Worm (Caenorhabditis elegans) whole organism, young adult: ENCODE measurements around the gene tag-290.
A peak's percentile ranks its signal among the peaks of the same experiment; 100 is the strongest.

Experiments used
- B0019.2 ChIP-seq: fragments of 200-800 bp; sonication (Bioruptor generic); conservative IDR thresholded peaks from 2 replicates; pipeline ENCODE4 v1.3.6; 2022; ENCODE audit warnings: missing genetic modification reagents, missing genetic modification characterization, missing compliant biosample characterization
- B0261.1 ChIP-seq: sonication (generic microtip); optimal IDR thresholded peaks from 2 replicates; lab custom pipeline; 2016; ENCODE audit warnings: mild to moderate bottlenecking, missing genetic modification characterization, moderate library complexity, missing compliant biosample characterization
- F22D6.2 ChIP-seq: sonication (generic microtip); optimal IDR thresholded peaks from 2 replicates; lab custom pipeline; 2016; ENCODE audit warnings: mild to moderate bottlenecking, missing genetic modification characterization, missing compliant biosample characterization
- F39B2.1 ChIP-seq: fragments of 200-800 bp; sonication (Bioruptor generic); IDR thresholded peaks from 2 replicates; pipeline ENCODE4 v1.3.6; 2022; ENCODE audit warnings: missing genetic modification reagents, missing genetic modification characterization, missing compliant biosample characterization
- F49E8.2 ChIP-seq: sonication (generic microtip); optimal IDR thresholded peaks from 3 replicates; lab custom pipeline; 2017; ENCODE audit warnings: missing genetic modification characterization, mild to moderate bottlenecking, missing compliant biosample characterization, antibody characterized with exemption, moderate library complexity; ENCODE audit not compliant: insufficient read depth
- F57A8.1 ChIP-seq: fragments of 200-800 bp; sonication (Bioruptor generic); optimal IDR thresholded peaks from 2 replicates; lab custom pipeline; 2018; ENCODE audit warnings: mild to moderate bottlenecking, missing genetic modification characterization, moderate library complexity, missing compliant biosample characterization
- T07F8.4 ChIP-seq: sonication (generic microtip); optimal IDR thresholded peaks from 2 replicates; lab custom pipeline; 2016; ENCODE audit warnings: mild to moderate bottlenecking, missing genetic modification characterization, moderate library complexity, missing compliant biosample characterization
- T26A5.8 ChIP-seq: sonication (generic microtip); optimal IDR thresholded peaks from 2 replicates; lab custom pipeline; 2016; ENCODE audit warnings: missing genetic modification characterization, missing compliant biosample characterization
- Y95B8A.8 ChIP-seq: fragments of 200-800 bp; sonication (Bioruptor generic); IDR thresholded peaks from 2 replicates; pipeline ENCODE4 v1.3.6; 2022; ENCODE audit warnings: missing genetic modification reagents, missing genetic modification characterization, missing compliant biosample characterization
- ama-1 ChIP-seq, 3 experiments: fragments of 150-350 bp in 1 of 3; sonication (generic microtip) in 2 of 3; optimal IDR thresholded peaks; 2 replicates each; lab custom pipeline; 2014 to 2018; ENCODE audit warnings: missing biosample characterization in 2 of 3, missing genetic modification characterization in 2 of 3, missing genetic modification reagents in 2 of 3
- atf-7 ChIP-seq: sonication (generic microtip); optimal IDR thresholded peaks from 2 replicates; lab custom pipeline; 2017; ENCODE audit warnings: mild to moderate bottlenecking, missing genetic modification characterization, missing compliant biosample characterization
- attf-3 ChIP-seq: fragments of 200-800 bp; sonication (Bioruptor generic); conservative IDR thresholded peaks from 2 replicates; pipeline ENCODE4 v1.3.6; 2022; ENCODE audit warnings: missing genetic modification reagents, missing genetic modification characterization, missing compliant biosample characterization
- bed-1 ChIP-seq: fragments of 200-800 bp; sonication (Bioruptor generic); IDR thresholded peaks from 2 replicates; pipeline ENCODE4 v1.3.6; 2022; ENCODE audit warnings: missing genetic modification reagents, missing genetic modification characterization, missing compliant biosample characterization
- ceh-27 ChIP-seq: fragments of 200-800 bp; sonication (Bioruptor generic); optimal IDR thresholded peaks from 2 replicates; lab custom pipeline; 2018; ENCODE audit warnings: mild to moderate bottlenecking, missing genetic modification characterization, moderate library complexity, missing compliant biosample characterization
- ceh-40 ChIP-seq: fragments of 200-800 bp; sonication (Bioruptor generic); IDR thresholded peaks from 2 replicates; pipeline ENCODE4 v1.3.6; 2022; ENCODE audit warnings: missing genetic modification characterization, missing compliant biosample characterization
- ceh-58 ChIP-seq: fragments of 200-800 bp; sonication (Bioruptor generic); IDR thresholded peaks from 2 replicates; pipeline ENCODE4 v1.3.6; 2022; ENCODE audit warnings: missing genetic modification characterization, missing compliant biosample characterization
- ceh-91 ChIP-seq: fragments of 200-800 bp; sonication (Bioruptor generic); IDR thresholded peaks from 2 replicates; pipeline ENCODE4 v1.3.6; 2022; ENCODE audit warnings: missing genetic modification reagents, missing genetic modification characterization, missing compliant biosample characterization
- chd-7 ChIP-seq: sonication (generic microtip); optimal IDR thresholded peaks from 2 replicates; lab custom pipeline; 2016; ENCODE audit warnings: mild to moderate bottlenecking, missing genetic modification characterization, moderate library complexity, missing compliant biosample characterization
- dpff-1 ChIP-seq: sonication (generic microtip); optimal IDR thresholded peaks from 2 replicates; lab custom pipeline; 2017; ENCODE audit warnings: mild to moderate bottlenecking, missing genetic modification characterization, missing compliant biosample characterization
- dpl-1 ChIP-seq: fragments of 150-350 bp; optimal IDR thresholded peaks from 2 replicates; lab custom pipeline; 2014; ENCODE audit warnings: missing biosample characterization, missing genetic modification reagents, missing genetic modification characterization
- egl-18 ChIP-seq: fragments of 200-800 bp; sonication (Bioruptor generic); IDR thresholded peaks from 2 replicates; pipeline ENCODE4 v1.3.6; 2022; ENCODE audit warnings: missing genetic modification reagents, missing genetic modification characterization, missing compliant biosample characterization
- egl-44 ChIP-seq: fragments of 200-800 bp; sonication (Bioruptor generic); IDR thresholded peaks from 2 replicates; pipeline ENCODE4 v1.3.6; 2022; ENCODE audit warnings: missing genetic modification reagents, missing genetic modification characterization, missing compliant biosample characterization
- fkh-3 ChIP-seq: sonication (generic microtip); optimal IDR thresholded peaks from 2 replicates; lab custom pipeline; 2016; ENCODE audit warnings: mild to moderate bottlenecking, missing genetic modification characterization, missing compliant biosample characterization
- him-1 ChIP-seq: sonication (generic microtip); optimal IDR thresholded peaks from 2 replicates; lab custom pipeline; 2016; ENCODE audit warnings: missing genotype, missing genetic modification reagents, missing genetic modification characterization, missing compliant biosample characterization
- hmg-1.2 ChIP-seq: fragments of 200-800 bp; sonication (Bioruptor generic); IDR thresholded peaks from 2 replicates; pipeline ENCODE4 v1.3.6; 2022; ENCODE audit warnings: missing genetic modification reagents, missing genetic modification characterization, missing compliant biosample characterization
- hrde-1 ChIP-seq: sonication (generic microtip); optimal IDR thresholded peaks from 2 replicates; lab custom pipeline; 2016; ENCODE audit warnings: missing genetic modification characterization, mild to moderate bottlenecking, missing compliant biosample characterization, moderate library complexity, missing genotype, missing genetic modification reagents, borderline replicate concordance
- hsf-1 ChIP-seq: fragments of 200-800 bp; sonication (Bioruptor generic); IDR thresholded peaks from 2 replicates; pipeline ENCODE4 v1.3.6; 2022; ENCODE audit warnings: missing genetic modification reagents, missing genetic modification characterization, missing compliant biosample characterization
- let-526 ChIP-seq: fragments of 200-800 bp; sonication (Bioruptor generic); IDR thresholded peaks from 2 replicates; pipeline ENCODE4 v1.3.6; 2022; ENCODE audit warnings: missing genetic modification reagents, missing genetic modification characterization, missing compliant biosample characterization
- lin-54 ChIP-seq: fragments of 200-800 bp; sonication (Bioruptor generic); optimal IDR thresholded peaks from 2 replicates; lab custom pipeline; 2018; ENCODE audit warnings: mild to moderate bottlenecking, missing genetic modification characterization, missing compliant biosample characterization
- lsy-27 ChIP-seq: sonication (generic microtip); optimal IDR thresholded peaks from 2 replicates; lab custom pipeline; 2017; ENCODE audit warnings: missing genetic modification characterization, mild to moderate bottlenecking, missing compliant biosample characterization, antibody characterized with exemption, missing genotype, borderline replicate concordance; ENCODE audit not compliant: insufficient read depth
- madf-10 ChIP-seq: sonication (generic microtip); optimal IDR thresholded peaks from 2 replicates; lab custom pipeline; 2016; ENCODE audit warnings: mild to moderate bottlenecking, missing genetic modification characterization, missing compliant biosample characterization
- madf-6 ChIP-seq: fragments of 200-800 bp; sonication (Bioruptor generic); IDR thresholded peaks from 2 replicates; pipeline ENCODE4 v1.3.6; 2022; ENCODE audit warnings: missing genetic modification reagents, missing genetic modification characterization, missing compliant biosample characterization
- madf-8 ChIP-seq: fragments of 200-800 bp; sonication (Bioruptor generic); conservative IDR thresholded peaks from 2 replicates; pipeline ENCODE4 v1.3.6; 2022; ENCODE audit warnings: missing genetic modification reagents, missing genetic modification characterization, missing compliant biosample characterization
- mcd-1 ChIP-seq: fragments of 200-800 bp; sonication (Bioruptor generic); IDR thresholded peaks from 2 replicates; pipeline ENCODE4 v1.3.6; 2022; ENCODE audit warnings: missing genetic modification reagents, missing genetic modification characterization, missing compliant biosample characterization
- nfyb-1 ChIP-seq: fragments of 200-800 bp; sonication (Bioruptor generic); IDR thresholded peaks from 2 replicates; pipeline ENCODE4 v1.3.6; 2022; ENCODE audit warnings: missing genetic modification reagents, missing genetic modification characterization, missing compliant biosample characterization
- nhr-90 ChIP-seq: sonication (generic microtip); optimal IDR thresholded peaks from 2 replicates; lab custom pipeline; 2016; ENCODE audit warnings: missing genotype, mild to moderate bottlenecking, missing genetic modification characterization, missing compliant biosample characterization
- pbrm-1 ChIP-seq: fragments of 200-800 bp; sonication (Bioruptor generic); IDR thresholded peaks from 2 replicates; pipeline ENCODE4 v1.3.6; 2022; ENCODE audit warnings: missing genetic modification reagents, missing genetic modification characterization, missing compliant biosample characterization
- pha-4 ChIP-seq: fragments of 150-350 bp; sonication (generic microtip); optimal IDR thresholded peaks from 2 replicates; lab custom pipeline; 2014; ENCODE audit warnings: missing biosample characterization, missing genetic modification reagents, missing genetic modification characterization
- rcor-1 ChIP-seq: fragments of 200-800 bp; sonication (Bioruptor generic); IDR thresholded peaks from 2 replicates; pipeline ENCODE4 v1.3.6; 2022; ENCODE audit warnings: missing genetic modification reagents, missing genetic modification characterization, missing compliant biosample characterization
- snpc-1.3 ChIP-seq: sonication (generic microtip); optimal IDR thresholded peaks from 2 replicates; lab custom pipeline; 2017; ENCODE audit warnings: missing genetic modification characterization, mild to moderate bottlenecking, missing compliant biosample characterization, antibody characterized with exemption, moderate library complexity, missing genotype, missing genetic modification reagents; ENCODE audit not compliant: insufficient read depth
- somi-1 ChIP-seq: fragments of 200-800 bp; sonication (Bioruptor generic); optimal IDR thresholded peaks from 2 replicates; lab custom pipeline; 2018; ENCODE audit warnings: mild to moderate bottlenecking, missing genetic modification characterization, missing compliant biosample characterization
- sptf-2 ChIP-seq: fragments of 200-800 bp; sonication (Bioruptor generic); optimal IDR thresholded peaks from 2 replicates; lab custom pipeline; 2018; ENCODE audit warnings: mild to moderate bottlenecking, missing genetic modification characterization, missing compliant biosample characterization
- tlf-1 ChIP-seq: fragments of 200-800 bp; sonication (Bioruptor generic); optimal IDR thresholded peaks from 2 replicates; lab custom pipeline; 2018; ENCODE audit warnings: mild to moderate bottlenecking, missing genetic modification characterization, missing compliant biosample characterization
- zfh-2 ChIP-seq: fragments of 200-800 bp; sonication (Bioruptor generic); conservative IDR thresholded peaks from 2 replicates; pipeline ENCODE4 v1.3.6; 2022; ENCODE audit warnings: missing genetic modification reagents, missing genetic modification characterization, missing compliant biosample characterization
- zim-3 ChIP-seq: sonication (generic microtip); optimal IDR thresholded peaks from 2 replicates; lab custom pipeline; 2017; ENCODE audit warnings: mild to moderate bottlenecking, missing genetic modification characterization, moderate library complexity, missing compliant biosample characterization
- ztf-18 ChIP-seq: sonication (generic microtip); optimal IDR thresholded peaks from 2 replicates; lab custom pipeline; 2016; ENCODE audit warnings: missing genotype, mild to moderate bottlenecking, missing genetic modification characterization, missing compliant biosample characterization
- ztf-3 ChIP-seq: fragments of 200-800 bp; sonication (Bioruptor generic); optimal IDR thresholded peaks from 2 replicates; lab custom pipeline; 2018; ENCODE audit warnings: mild to moderate bottlenecking, missing genetic modification characterization, missing compliant biosample characterization

The tag-290 gene

DNA sequence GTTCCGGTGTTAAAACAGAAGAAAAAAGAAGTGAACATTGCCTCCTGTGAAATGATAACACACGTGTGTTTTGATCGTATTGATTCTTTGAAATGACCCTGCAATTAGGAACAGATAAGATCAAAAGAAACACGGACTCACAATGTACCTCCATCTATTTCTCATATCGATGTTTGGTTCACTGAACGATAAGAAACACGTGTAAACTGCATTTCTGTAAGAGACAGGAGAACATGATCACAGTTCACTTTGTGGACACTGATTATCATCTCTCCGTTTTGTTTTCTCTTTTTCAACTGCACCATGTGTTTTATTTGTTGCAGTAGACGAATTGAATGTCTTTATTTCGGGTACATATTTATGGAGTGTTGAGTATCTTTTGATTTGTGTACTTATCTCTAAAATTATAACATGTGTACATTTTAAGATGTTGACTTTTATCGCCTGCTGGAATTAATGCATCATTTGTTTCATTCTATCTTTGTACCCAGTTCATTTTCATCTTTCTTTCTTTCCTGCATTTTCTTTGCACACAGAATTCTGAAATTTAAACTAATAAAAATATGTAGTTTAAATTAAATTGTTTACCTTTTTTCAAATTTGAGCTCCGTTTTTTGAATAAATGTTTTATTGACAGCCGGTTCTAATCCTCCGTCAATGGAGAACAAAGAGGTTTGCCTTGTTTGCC lies 40.2 kb upstream of the tag-290 start, which contains the start of the genes H12C20.7 and nhr-68 (continued):
- TF ChIP-seq lsy-27 (tag; lab: Kevin White, UChicago): no peak
- TF ChIP-seq B0261.1: peak; percentile 5
- no peak for TF ChIP-seq hmg-1.2 (GFP tag; lab: Robert Waterston, UW)
- no peak for TF ChIP-seq ceh-58 (GFP tag; lab: Robert Waterston, UW)
- no peak for TF ChIP-seq let-526 (GFP tag; lab: Robert Waterston, UW)
- TF ChIP-seq madf-6 (GFP tag; lab: Robert Waterston, UW): no peak
- TF ChIP-seq zfh-2: no peak
- TF ChIP-seq him-1 (tag; lab: Kevin White, UChicago): no peak
- no peak for TF ChIP-seq egl-18 (GFP tag; lab: Robert Waterston, UW)
- TF ChIP-seq T26A5.8 (tag; lab: Kevin White, UChicago): no peak
- TF ChIP-seq attf-3: no peak
- TF ChIP-seq somi-1 (GFP tag; lab: Kevin White, UChicago): peak; percentile 97
- TF ChIP-seq mcd-1: 0 out of 2 replicates have a peak, but pooled peaks have one; percentile 21
- TF ChIP-seq fkh-3 (tag; lab: Kevin White, UChicago): no peak
- TF ChIP-seq hsf-1: no peak
- TF ChIP-seq nhr-90: peak; percentile 78
- peak; percentile 91 for TF ChIP-seq F22D6.2 (tag; lab: Kevin White, UChicago)
- no peak for TF ChIP-seq F39B2.1
- TF ChIP-seq ztf-18: peak; percentile 37
- TF ChIP-seq atf-7 (tag; lab: Kevin White, UChicago): peak; percentile 95
- TF ChIP-seq madf-10 (tag; lab: Kevin White, UChicago): peak; percentile 85
- peak; percentile 72; the same call in 1 of the 2 replicates for TF ChIP-seq pbrm-1 (GFP tag; lab: Robert Waterston, UW)
- TF ChIP-seq madf-8 (GFP tag; lab: Robert Waterston, UW): no peak
- TF ChIP-seq chd-7 (tag; lab: Kevin White, UChicago): peak; percentile 95
- peak; percentile 50 for TF ChIP-seq ztf-3 (GFP tag; lab: Kevin White, UChicago)
- TF ChIP-seq dpff-1 (tag; lab: Kevin White, UChicago): peak; percentile 36
- TF ChIP-seq Y95B8A.8: no peak
- TF ChIP-seq rcor-1: 0 out of 2 replicates have a peak, but pooled peaks have one; percentile 16
- no peak for TF ChIP-seq hrde-1 (tag; lab: Kevin White, UChicago)
- TF ChIP-seq F57A8.1: no peak
- TF ChIP-seq ceh-91 (GFP tag; lab: Robert Waterston, UW): no peak
- peak; percentile 43 for TF ChIP-seq pha-4 (tag; lab: Kevin White, UChicago)
- no peak for TF ChIP-seq snpc-1.3
- TF ChIP-seq tlf-1: peak; percentile 91
- no peak for TF ChIP-seq sptf-2 (GFP tag; lab: Kevin White, UChicago)
- peak; percentile 81 for TF ChIP-seq egl-44 (GFP tag; lab: Robert Waterston, UW)
- TF ChIP-seq nfyb-1: peak; percentile 92
- TF ChIP-seq ama-1 (optimal IDR thresholded peaks at IDR 0.05; lab: Kevin White, UChicago): no peak
- no peak for TF ChIP-seq ama-1 (GFP tag; optimal IDR thresholded peaks at IDR 0.05; lab: Kevin White, UChicago)
- TF ChIP-seq bed-1 (GFP tag; lab: Robert Waterston, UW): no peak
- no peak for TF ChIP-seq ceh-40 (GFP tag; lab: Robert Waterston, UW)
- peak; percentile 60 for TF ChIP-seq lin-54 (GFP tag; lab: Kevin White, UChicago)
- TF ChIP-seq dpl-1: no peak
- TF ChIP-seq F49E8.2 (tag; lab: Kevin White, UChicago): no peak
- TF ChIP-seq ceh-27 (GFP tag; lab: Kevin White, UChicago): peak; percentile 23
- TF ChIP-seq T07F8.4 (tag; lab: Kevin White, UChicago): no peak
- peak; percentile 59 for TF ChIP-seq zim-3
- no peak for TF ChIP-seq B0019.2 (GFP tag; lab: Robert Waterston, UW)
